Worm (Caenorhabditis elegans) whole organism, late embryonic: ENCODE data around the gene R10E4.3.

Experiments
- C08G9.2 ChIP-seq: sonication (generic microtip); optimal IDR thresholded peaks from 2 replicates; lab custom pipeline; 2016; ENCODE audit warnings: mild to moderate bottlenecking, missing genetic modification characterization, moderate library complexity, missing compliant biosample characterization
- F13H6.1 ChIP-seq: sonication (generic microtip); optimal IDR thresholded peaks from 2 replicates; lab custom pipeline; 2016; ENCODE audit warnings: missing genetic modification characterization, missing compliant biosample characterization
- K02D7.2 ChIP-seq: sonication (generic microtip); optimal IDR thresholded peaks from 2 replicates; lab custom pipeline; 2017; ENCODE audit warnings: mild to moderate bottlenecking, missing genetic modification characterization, missing compliant biosample characterization
- T23F11.4 ChIP-seq: fragments of 200-800 bp; sonication (Bioruptor generic); optimal IDR thresholded peaks from 2 replicates; lab custom pipeline; 2018; ENCODE audit warnings: mild to moderate bottlenecking, missing genetic modification characterization, missing compliant biosample characterization
- Y22D7AL.16 ChIP-seq: sonication (generic microtip); optimal IDR thresholded peaks from 2 replicates; lab custom pipeline; 2016; ENCODE audit warnings: missing genetic modification characterization, missing compliant biosample characterization
- ahr-1 ChIP-seq: sonication (generic microtip); optimal IDR thresholded peaks from 2 replicates; lab custom pipeline; 2016; ENCODE audit warnings: missing genetic modification characterization, missing compliant biosample characterization
- ama-1 ChIP-seq: fragments of 150-350 bp; optimal IDR thresholded peaks from 2 replicates; lab custom pipeline; 2014
- ceh-24 ChIP-seq: sonication (generic microtip); optimal IDR thresholded peaks from 2 replicates; lab custom pipeline; 2016; ENCODE audit warnings: mild to moderate bottlenecking, missing genetic modification characterization, missing compliant biosample characterization
- ceh-30 ChIP-seq: fragments of 150-350 bp; optimal IDR thresholded peaks from 2 replicates; lab custom pipeline; 2014; ENCODE audit warnings: missing biosample characterization, missing genetic modification characterization
- ceh-31 ChIP-seq: sonication (generic microtip); optimal IDR thresholded peaks from 2 replicates; lab custom pipeline; 2016; ENCODE audit warnings: missing genetic modification characterization, missing compliant biosample characterization
- ceh-34 ChIP-seq: sonication (generic microtip); optimal IDR thresholded peaks from 2 replicates; lab custom pipeline; 2016; ENCODE audit warnings: mild to moderate bottlenecking, missing genetic modification characterization, missing compliant biosample characterization
- ceh-45 ChIP-seq: fragments of 200-800 bp; sonication (Bioruptor generic); IDR thresholded peaks from 2 replicates; pipeline ENCODE4 v1.3.6; 2022; ENCODE audit warnings: missing genetic modification reagents, missing genetic modification characterization, missing compliant biosample characterization
- ceh-48 ChIP-seq: sonication (generic microtip); optimal IDR thresholded peaks from 2 replicates; lab custom pipeline; 2016; ENCODE audit warnings: missing genetic modification characterization, inconsistent platforms, missing compliant biosample characterization
- ceh-9 ChIP-seq: sonication (generic microtip); optimal IDR thresholded peaks from 2 replicates; lab custom pipeline; 2016; ENCODE audit warnings: mild to moderate bottlenecking, missing genetic modification characterization, inconsistent platforms, missing compliant biosample characterization
- dve-1 ChIP-seq: sonication (generic microtip); optimal IDR thresholded peaks from 2 replicates; lab custom pipeline; 2017; ENCODE audit warnings: antibody characterized with exemption, mild to moderate bottlenecking, missing genetic modification characterization, missing compliant biosample characterization
- elt-4 ChIP-seq: sonication (generic microtip); optimal IDR thresholded peaks from 2 replicates; lab custom pipeline; 2016; ENCODE audit warnings: missing genetic modification characterization, missing compliant biosample characterization
- fkh-10 ChIP-seq: fragments of 150-350 bp; optimal IDR thresholded peaks from 2 replicates; lab custom pipeline; 2014; ENCODE audit warnings: missing biosample characterization, missing genetic modification reagents, missing genetic modification characterization
- hlh-15 ChIP-seq: sonication (generic microtip); optimal IDR thresholded peaks from 2 replicates; lab custom pipeline; 2016; ENCODE audit warnings: missing genetic modification characterization, missing compliant biosample characterization
- hlh-8 ChIP-seq: sonication (generic microtip); optimal IDR thresholded peaks from 2 replicates; lab custom pipeline; 2016; ENCODE audit warnings: missing genotype, missing genetic modification characterization, missing compliant biosample characterization
- lim-6 ChIP-seq: sonication (generic microtip); optimal IDR thresholded peaks from 2 replicates; lab custom pipeline; 2016; ENCODE audit warnings: missing genetic modification characterization, missing compliant biosample characterization
- madf-2 ChIP-seq: sonication (generic microtip); optimal IDR thresholded peaks from 2 replicates; lab custom pipeline; 2017; ENCODE audit warnings: missing genetic modification characterization, missing compliant biosample characterization
- nhr-232 ChIP-seq: sonication (generic microtip); optimal IDR thresholded peaks from 2 replicates; lab custom pipeline; 2016; ENCODE audit warnings: missing genetic modification characterization, missing compliant biosample characterization
- odd-2 ChIP-seq: sonication (generic microtip); optimal IDR thresholded peaks from 2 replicates; lab custom pipeline; 2017; ENCODE audit warnings: antibody characterized with exemption, mild to moderate bottlenecking, missing genetic modification characterization, missing compliant biosample characterization
- pag-3 ChIP-seq: sonication (generic microtip); optimal IDR thresholded peaks from 2 replicates; lab custom pipeline; 2016; ENCODE audit warnings: missing compliant biosample characterization, missing genetic modification characterization, borderline replicate concordance
- pat-9 ChIP-seq: fragments of 200-800 bp; sonication (Bioruptor generic); optimal IDR thresholded peaks from 2 replicates; lab custom pipeline; 2018; ENCODE audit warnings: mild to moderate bottlenecking, missing genetic modification characterization, moderate library complexity, missing compliant biosample characterization
- pha-2 ChIP-seq: sonication (generic microtip); optimal IDR thresholded peaks from 2 replicates; lab custom pipeline; 2017; ENCODE audit warnings: mild to moderate bottlenecking, missing genetic modification characterization, missing compliant biosample characterization
- pha-4 ChIP-seq: fragments of 150-350 bp; optimal IDR thresholded peaks from 2 replicates; lab custom pipeline; 2018; ENCODE audit warnings: missing biosample characterization, missing genetic modification reagents, missing genetic modification characterization
- pqm-1 ChIP-seq: sonication (generic microtip); optimal IDR thresholded peaks from 2 replicates; lab custom pipeline; 2016; ENCODE audit warnings: missing genetic modification characterization, missing compliant biosample characterization
- ref-2 ChIP-seq: sonication (generic microtip); optimal IDR thresholded peaks from 2 replicates; lab custom pipeline; 2016; ENCODE audit warnings: missing genetic modification characterization, missing compliant biosample characterization
- sox-4 ChIP-seq: sonication (generic microtip); optimal IDR thresholded peaks from 2 replicates; lab custom pipeline; 2017; ENCODE audit warnings: mild to moderate bottlenecking, missing genetic modification characterization, inconsistent platforms, missing compliant biosample characterization
- syd-9 ChIP-seq: sonication (generic microtip); optimal IDR thresholded peaks from 2 replicates; lab custom pipeline; 2016; ENCODE audit warnings: mild to moderate bottlenecking, missing genetic modification characterization, moderate library complexity, missing compliant biosample characterization
- tbx-2 ChIP-seq: sonication (generic microtip); optimal IDR thresholded peaks from 2 replicates; lab custom pipeline; 2016; ENCODE audit warnings: missing genetic modification characterization, missing compliant biosample characterization
- ttx-3 ChIP-seq: sonication (generic microtip); optimal IDR thresholded peaks from 2 replicates; lab custom pipeline; 2016; ENCODE audit warnings: missing genetic modification reagents, missing genetic modification characterization, missing compliant biosample characterization
- unc-55 ChIP-seq: sonication (generic microtip); optimal IDR thresholded peaks from 2 replicates; lab custom pipeline; 2017; ENCODE audit warnings: missing biosample characterization, missing genetic modification reagents, missing genetic modification characterization
- unc-86 ChIP-seq: sonication (generic microtip); optimal IDR thresholded peaks from 2 replicates; lab custom pipeline; 2016; ENCODE audit warnings: missing genetic modification characterization, missing compliant biosample characterization

Gene R10E4.3

ce11 chrIII:4280215-4281173 lies 6.8 kb downstream of the R10E4.3 start, which contains the start of gene sup-26 (continued):
- TF ChIP-seq dve-1 (tag; lab: Kevin White, UChicago) = no peak
- TF ChIP-seq ceh-34 (tag; lab: Kevin White, UChicago) = peak; percentile 73
- no peak for TF ChIP-seq C08G9.2
- TF ChIP-seq pat-9 = no peak
- TF ChIP-seq elt-4 (tag; lab: Kevin White, UChicago) = peak; percentile 85
- no peak for TF ChIP-seq odd-2 (tag; lab: Kevin White, UChicago)
- TF ChIP-seq nhr-232 (tag; lab: Kevin White, UChicago) = no peak
- TF ChIP-seq ttx-3 = no peak
- TF ChIP-seq madf-2 (tag; lab: Kevin White, UChicago) = no peak
- TF ChIP-seq ceh-30 (tag; lab: Kevin White, UChicago) = no peak
- no peak for TF ChIP-seq ceh-24 (tag; lab: Kevin White, UChicago)
- no peak for TF ChIP-seq pag-3
- TF ChIP-seq pqm-1 = peak; percentile 7
- TF ChIP-seq unc-55 = peak; percentile 16
- no peak for TF ChIP-seq K02D7.2 (tag; lab: Kevin White, UChicago)
- peak; percentile 41 for TF ChIP-seq ceh-31 (tag; lab: Kevin White, UChicago)
- no peak for TF ChIP-seq ceh-48 (tag; lab: Kevin White, UChicago)
- no peak for TF ChIP-seq unc-86 (tag; lab: Kevin White, UChicago)
- no peak for TF ChIP-seq fkh-10 (GFP tag; lab: Kevin White, UChicago)
- TF ChIP-seq, all 69 proteins: peak for 20

- TF ChIP-seq syd-9 (tag; lab: Kevin White, UChicago) (no peak), hlh-8 (no peak), pag-3 (no peak), lim-6 (tag; lab: Kevin White, UChicago) (no peak), pha-4 (tag; lab: Kevin White, UChicago) (no peak), T23F11.4 (GFP tag; lab: Kevin White, UChicago) (no peak), ceh-9 (tag; lab: Kevin White, UChicago) (no peak), ref-2 (tag; lab: Kevin White, UChicago) (no peak), F13H6.1 (tag; lab: Kevin White, UChicago) (no peak), sox-4 (tag; lab: Kevin White, UChicago) (no peak), Y22D7AL.16 (tag; lab: Kevin White, UChicago) (no peak), ceh-45 (GFP tag; lab: Robert Waterston, UW) (no peak), ahr-1 (tag; lab: Kevin White, UChicago) (no peak), hlh-15 (no peak)
Measured at ce11 chrIII:4278203-4278602, 9.1 kb downstream of the R10E4.3 start.

- no peak for TF ChIP-seq tbx-2 (tag; lab: Kevin White, UChicago)
- TF ChIP-seq pha-2 (tag; lab: Kevin White, UChicago) = no peak
- TF ChIP-seq madf-2 (tag; lab: Kevin White, UChicago) = no peak
- TF ChIP-seq ceh-30 (tag; lab: Kevin White, UChicago) = no peak
- no peak for TF ChIP-seq hlh-8
- TF ChIP-seq unc-55 = no peak
Measured at ce11 chrIII:4277762-4278161, 9.5 kb downstream of the R10E4.3 start.

ce11 chrIII:4276277-4276676 lies 11.0 kb downstream of the R10E4.3 start:
- TF ChIP-seq lim-6 (tag; lab: Kevin White, UChicago) (no peak), ama-1 (peak; percentile 74)
